Worm (Caenorhabditis elegans) whole organism, mixed stage, embryonic: Measurements from ENCODE around the gene Y47C4A.1.

Source experiments
- ceh-39 ChIP-seq: fragments of 150-350 bp; optimal IDR thresholded peaks from 2 replicates; lab custom pipeline; 2014; ENCODE audit warnings: missing biosample characterization, missing genetic modification characterization
- ceh-43 ChIP-seq: fragments of 200-800 bp; sonication (Bioruptor generic); optimal IDR thresholded peaks from 2 replicates; lab custom pipeline; 2018; ENCODE audit warnings: mild to moderate bottlenecking, missing genetic modification characterization, moderate library complexity, missing compliant biosample characterization
- ces-1 ChIP-seq: fragments of 150-350 bp; optimal IDR thresholded peaks from 2 replicates; lab custom pipeline; 2014; ENCODE audit warnings: missing biosample characterization, missing genetic modification reagents, missing genetic modification characterization
- elt-1 ChIP-seq: sonication (generic microtip); optimal IDR thresholded peaks from 2 replicates; lab custom pipeline; 2017; ENCODE audit warnings: missing genetic modification characterization, mild to moderate bottlenecking, missing compliant biosample characterization, antibody characterized with exemption, moderate library complexity, borderline replicate concordance; ENCODE audit not compliant: insufficient read depth
- elt-3 ChIP-seq: fragments of 150-350 bp; optimal IDR thresholded peaks from 2 replicates; lab custom pipeline; 2014; ENCODE audit warnings: missing biosample characterization, missing genetic modification characterization
- ham-2 ChIP-seq: fragments of 200-800 bp; sonication (Bioruptor generic); optimal IDR thresholded peaks from 2 replicates; lab custom pipeline; 2018; ENCODE audit warnings: mild to moderate bottlenecking, missing genetic modification characterization, missing compliant biosample characterization
- lsy-2 ChIP-seq: fragments of 150-350 bp; optimal IDR thresholded peaks from 2 replicates; lab custom pipeline; 2014; ENCODE audit warnings: missing biosample characterization, missing genetic modification characterization
- mab-5 ChIP-seq: fragments of 150-350 bp; optimal IDR thresholded peaks from 2 replicates; lab custom pipeline; 2014; ENCODE audit warnings: missing biosample characterization, missing genetic modification characterization
- mep-1 ChIP-seq: fragments of 150-350 bp; optimal IDR thresholded peaks from 2 replicates; lab custom pipeline; 2017; ENCODE audit warnings: missing biosample characterization, missing genetic modification reagents, missing genetic modification characterization, inconsistent platforms
- nhr-12 ChIP-seq: fragments of 150-350 bp; optimal IDR thresholded peaks from 2 replicates; lab custom pipeline; 2014; ENCODE audit warnings: missing biosample characterization, missing genetic modification characterization
- nhr-237 ChIP-seq: fragments of 150-350 bp; optimal IDR thresholded peaks from 2 replicates; lab custom pipeline; 2014; ENCODE audit warnings: missing biosample characterization, missing genetic modification characterization
- nhr-28 ChIP-seq: fragments of 150-350 bp; optimal IDR thresholded peaks from 2 replicates; lab custom pipeline; 2014; ENCODE audit warnings: missing biosample characterization, missing genetic modification characterization
- sem-2 ChIP-seq: fragments of 200-800 bp; sonication (Bioruptor generic); optimal IDR thresholded peaks from 2 replicates; lab custom pipeline; 2018; ENCODE audit warnings: mild to moderate bottlenecking, missing genetic modification characterization, missing compliant biosample characterization
- unc-62 ChIP-seq: fragments of 150-350 bp; optimal IDR thresholded peaks from 2 replicates; lab custom pipeline; 2014; ENCODE audit warnings: missing biosample characterization, missing genetic modification reagents, missing genetic modification characterization

- TF ChIP-seq unc-62 = no peak
- no peak for TF ChIP-seq ces-1 (GFP tag; lab: Kevin White, UChicago)
- TF ChIP-seq mab-5 (tag; lab: Kevin White, UChicago) = no peak
- TF ChIP-seq elt-3 = no peak
- no peak for TF ChIP-seq ceh-43 (GFP tag; lab: Kevin White, UChicago)
- TF ChIP-seq sem-2 (GFP tag; lab: Kevin White, UChicago) = no peak
- TF ChIP-seq mep-1 (tag; lab: Kevin White, UChicago) = no peak
- no peak for TF ChIP-seq elt-1 (tag; lab: Kevin White, UChicago)
- no peak for TF ChIP-seq nhr-12 (tag; lab: Kevin White, UChicago)
- TF ChIP-seq nhr-237 (tag; lab: Kevin White, UChicago) = no peak
- TF ChIP-seq ham-2 (GFP tag; lab: Kevin White, UChicago) = no peak
- TF ChIP-seq ceh-39 (tag; lab: Kevin White, UChicago) = no peak
- no peak for TF ChIP-seq lsy-2 (tag; lab: Kevin White, UChicago)
- TF ChIP-seq nhr-28 (tag; lab: Kevin White, UChicago) = no peak
Observed at ce11 chrX:328736-329135, 42.7 kb upstream of the Y47C4A.1 start.
